Fruit fly (Drosophila melanogaster): ENCODE data around the gene CG31606.

CG31606 gene

dm6 chr2L:8126849-8127602 lies 20.4 kb upstream of the CG31606 start, which contains the start of the genes CG12375 and CG8668 (continued):
- TF ChIP-seq ara (GFP tag; IDR thresholded peaks at IDR 0.05) (no peak), ATbp (GFP tag; optimal IDR thresholded peaks at IDR 0.05) (no peak), Mrtf (GFP tag; IDR thresholded peaks at IDR 0.05) (no peak), CG6813 (GFP tag; optimal IDR thresholded peaks at IDR 0.05) (no peak), pfk (GFP tag; optimal IDR thresholded peaks at IDR 0.05) (no peak), B-H1 (GFP tag; IDR thresholded peaks at IDR 0.05) (no peak), CG17359 (tag; optimal IDR thresholded peaks at IDR 0.05) (no peak), CG11398 (GFP tag; optimal IDR thresholded peaks at IDR 0.05) (no peak), nmo (GFP tag; optimal IDR thresholded peaks at IDR 0.05) (peak; percentile 3), emc (GFP tag; optimal IDR thresholded peaks at IDR 0.05) (no peak), CG30403 (GFP tag; optimal IDR thresholded peaks at IDR 0.05) (no peak), Ets65A (GFP tag) (no peak), tio (GFP tag; optimal IDR thresholded peaks at IDR 0.05) (no peak), lbe (GFP tag; optimal IDR thresholded peaks at IDR 0.05) (peak; percentile 22), CG13624 (GFP tag; optimal IDR thresholded peaks at IDR 0.05) (peak; percentile 28), chm (GFP tag; IDR thresholded peaks at IDR 0.05) (peak; percentile 12; the same call in 1 of the 2 replicates), BtbVII (GFP tag; optimal IDR thresholded peaks at IDR 0.05) (no peak), CG3407 (GFP tag; optimal IDR thresholded peaks at IDR 0.05) (no peak), Hmr (GFP tag; optimal IDR thresholded peaks at IDR 0.05) (no peak), cad (GFP tag; optimal IDR thresholded peaks at IDR 0.05) (no peak), phol (tag; optimal IDR thresholded peaks at IDR 0.05) (no peak), esg (GFP tag; conservative IDR thresholded peaks at IDR 0.05) (no peak), GATAe (GFP tag; conservative IDR thresholded peaks at IDR 0.05) (no peak), CG1233 (GFP tag; optimal IDR thresholded peaks at IDR 0.05) (no peak), run (tag; optimal IDR thresholded peaks at IDR 0.05) (no peak), knrl (GFP tag; IDR thresholded peaks at IDR 0.05; ENCODE audit: partially characterized antibody) (peak; percentile 75), al (GFP tag; IDR thresholded peaks at IDR 0.05) (no peak), MESR4 (GFP tag; optimal IDR thresholded peaks at IDR 0.05) (peak; percentile 73), Usf (GFP tag; optimal IDR thresholded peaks at IDR 0.05) (no peak), CG12236 (GFP tag; optimal IDR thresholded peaks at IDR 0.05) (no peak), ato (GFP tag; IDR thresholded peaks at IDR 0.05; ENCODE audit: partially characterized antibody) (peak; percentile 79), CG17829 (tag; optimal IDR thresholded peaks at IDR 0.05) (no peak), tgo (GFP tag; IDR thresholded peaks at IDR 0.05) (no peak), CG13424 (tag; optimal IDR thresholded peaks at IDR 0.05) (no peak), Lim3 (GFP tag; IDR thresholded peaks at IDR 0.05) (no peak), H15 (GFP tag; IDR thresholded peaks at IDR 0.05) (no peak), CG3163 (GFP tag; optimal IDR thresholded peaks at IDR 0.05) (no peak), gcm2 (GFP tag; optimal IDR thresholded peaks at IDR 0.05) (no peak), sob (GFP tag; IDR thresholded peaks at IDR 0.05) (no peak), MBD-R2 (GFP tag; IDR thresholded peaks at IDR 0.05) (peak; percentile 71), cg (GFP tag; optimal IDR thresholded peaks at IDR 0.05) (no peak), pita (GFP tag; optimal IDR thresholded peaks at IDR 0.05) (no peak), gro (GFP tag; optimal IDR thresholded peaks at IDR 0.05) (peak; percentile 22), CG8765 (GFP tag; IDR thresholded peaks at IDR 0.05) (no peak), NFAT (GFP tag; IDR thresholded peaks at IDR 0.05) (no peak), gem (tag; optimal IDR thresholded peaks at IDR 0.05) (no peak), CG16815 (GFP tag; optimal IDR thresholded peaks at IDR 0.05) (no peak), Dip2 (GFP tag; IDR thresholded peaks at IDR 0.05) (no peak), Scr (GFP tag; IDR thresholded peaks at IDR 0.05; ENCODE audit: partially characterized antibody) (peak; percentile 79), crc (GFP tag; optimal IDR thresholded peaks at IDR 0.05) (no peak), cas (GFP tag; IDR thresholded peaks at IDR 0.05) (no peak)

Measured in whole organism, embryonic.